Worm (Caenorhabditis elegans): ENCODE data around the gene F44E5.17.

DNA sequence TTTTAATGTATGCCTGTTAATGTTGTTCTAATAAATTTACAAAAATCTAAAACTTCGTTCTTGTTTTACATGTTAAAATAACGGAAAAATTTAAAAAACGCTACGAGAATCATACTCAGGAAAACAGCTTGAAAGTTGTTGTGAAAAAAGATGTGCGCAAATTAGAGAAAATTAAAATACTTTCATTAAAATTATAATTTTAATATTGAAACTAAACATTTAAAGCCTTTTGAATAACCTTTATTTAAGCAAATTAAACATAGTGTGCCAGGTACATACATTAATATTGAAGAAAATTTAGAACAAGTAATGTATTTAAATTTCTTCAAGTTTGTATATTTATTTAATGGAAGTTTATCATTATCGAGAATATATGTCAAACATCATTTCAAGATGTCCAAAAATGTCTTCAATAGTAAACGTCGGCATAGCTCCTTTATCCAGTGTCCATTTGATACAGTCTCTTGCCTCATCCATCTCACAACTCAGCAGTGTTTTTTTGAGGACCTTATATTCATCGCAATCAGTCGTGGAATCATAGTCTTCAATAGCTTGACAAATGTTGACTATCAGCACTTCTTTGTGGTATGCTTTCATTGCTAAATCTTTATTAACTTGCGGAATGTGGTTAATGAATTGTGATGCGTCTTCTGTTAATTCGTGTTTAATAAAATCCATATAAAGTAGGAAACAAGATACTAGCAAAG, 13.6 kb upstream of the F44E5.17 start:
- TF ChIP-seq zag-1 (tag; optimal IDR thresholded peaks at IDR 0.05) (no peak), nhr-28 (tag; optimal IDR thresholded peaks at IDR 0.05) (no peak), rnt-1 (tag; optimal IDR thresholded peaks at IDR 0.05) (no peak), mep-1 (tag; optimal IDR thresholded peaks at IDR 0.05) (peak; percentile 95), nhr-12 (tag; optimal IDR thresholded peaks at IDR 0.05) (no peak), nhr-90 (tag; optimal IDR thresholded peaks at IDR 0.05; ENCODE audit: poor library complexity) (peak; percentile 26), unc-130 (tag; optimal IDR thresholded peaks at IDR 0.05) (no peak), zip-4 (GFP tag; optimal IDR thresholded peaks at IDR 0.05) (no peak), aha-1 (tag; optimal IDR thresholded peaks at IDR 0.05) (peak; percentile 27), fkh-8 (tag; optimal IDR thresholded peaks at IDR 0.05) (peak; percentile 80), ztf-11 (tag; optimal IDR thresholded peaks at IDR 0.05) (no peak), elt-3 (tag; optimal IDR thresholded peaks at IDR 0.05) (peak in 1 of 6 experiments; percentile 65), efl-3 (GFP tag; optimal IDR thresholded peaks at IDR 0.05) (no peak), dpl-1 (GFP tag; optimal IDR thresholded peaks at IDR 0.05) (peak in 2 of 3 experiments; percentile 29 to 46)

Measured in whole organism, L1 larva.